Fruit fly (Drosophila melanogaster) whole organism, wandering third instar larva: ENCODE results near the gene Arl1.

Experiments
- CG9705 ChIP-seq: fragments of 200-800 bp; sonication (Bioruptor generic); optimal IDR thresholded peaks from 2 replicates; lab custom pipeline; 2018; ENCODE audit warnings: missing biosample characterization, mild to moderate bottlenecking, missing genetic modification characterization
- HLH106 ChIP-seq: fragments of 200-800 bp; optimal IDR thresholded peaks from 3 replicates; lab custom pipeline; 2019; ENCODE audit warnings: missing biosample characterization, mild to moderate bottlenecking, missing genetic modification characterization, moderate library complexity
- OdsH ChIP-seq: fragments of 200-800 bp; sonication (Bioruptor generic); optimal IDR thresholded peaks from 2 replicates; lab custom pipeline; 2016; ENCODE audit warnings: missing biosample characterization, mild to moderate bottlenecking, missing genetic modification characterization
- h ChIP-seq: fragments of 200-800 bp; sonication (Bioruptor generic); optimal IDR thresholded peaks from 3 replicates; lab custom pipeline; 2016; ENCODE audit warnings: missing biosample characterization, mild to moderate bottlenecking, missing genetic modification characterization
- jim ChIP-seq: fragments of 175-275, 200-325 bp; sonication (Bioruptor generic); optimal IDR thresholded peaks from 2 replicates; lab custom pipeline; 2016; ENCODE audit warnings: missing biosample characterization, mild to moderate bottlenecking, missing genetic modification characterization
- lola ChIP-seq: fragments of >200 bp; optimal IDR thresholded peaks from 2 replicates; lab custom pipeline; 2017; ENCODE audit warnings: missing biosample characterization, missing genetic modification characterization
- pan ChIP-seq: fragments of >200 bp; optimal IDR thresholded peaks from 2 replicates; lab custom pipeline; 2017
- psq ChIP-seq: fragments of 200-800 bp; sonication (Bioruptor generic); optimal IDR thresholded peaks from 3 replicates; lab custom pipeline; 2017; ENCODE audit warnings: missing biosample characterization, mild to moderate bottlenecking, missing genetic modification characterization, moderate library complexity
- sv ChIP-seq: fragments of 200-800 bp; sonication (Bioruptor generic); optimal IDR thresholded peaks from 3 replicates; lab custom pipeline; 2016; ENCODE audit warnings: missing biosample characterization, missing genetic modification characterization
- tai ChIP-seq: sonication (Bioruptor generic); optimal IDR thresholded peaks from 2 replicates; lab custom pipeline; 2016; ENCODE audit warnings: missing biosample characterization, missing genetic modification characterization

dm6 chr3L:16014515-16014914 lies 31.6 kb downstream of the Arl1 start:
- TF ChIP-seq HLH106 (tag; lab: Kevin White, UChicago) (no peak), pan (lab: Kevin White, UChicago) (no peak), h (no peak), lola (no peak), psq (GFP tag; lab: Kevin White, UChicago) (no peak), sv (GFP tag; lab: Kevin White, UChicago) (no peak), tai (no peak), OdsH (GFP tag; lab: Kevin White, UChicago) (no peak), CG9705 (no peak), jim (no peak)
